Fruit fly (Drosophila melanogaster): ENCODE measurements around the gene CG31823.

dm6 chr2L:15883090-15883489 lies 17.2 kb downstream of the CG31823 start, which contains the start of gene CG44475:
- TF ChIP-seq CG8159 (tag; optimal IDR thresholded peaks at IDR 0.05) (no peak), CG4496 (GFP tag; IDR thresholded peaks at IDR 0.05) (no peak), Pif1B (GFP tag; optimal IDR thresholded peaks at IDR 0.05) (no peak), CG17806 (tag; optimal IDR thresholded peaks at IDR 0.05) (no peak), CG34367 (tag; optimal IDR thresholded peaks at IDR 0.05) (no peak), EcR (GFP tag; optimal IDR thresholded peaks at IDR 0.05) (no peak)

Data from whole organism, pupa.